Fruit fly (Drosophila melanogaster): ENCODE results near the gene CG33673.

Gene CG33673

DNA sequence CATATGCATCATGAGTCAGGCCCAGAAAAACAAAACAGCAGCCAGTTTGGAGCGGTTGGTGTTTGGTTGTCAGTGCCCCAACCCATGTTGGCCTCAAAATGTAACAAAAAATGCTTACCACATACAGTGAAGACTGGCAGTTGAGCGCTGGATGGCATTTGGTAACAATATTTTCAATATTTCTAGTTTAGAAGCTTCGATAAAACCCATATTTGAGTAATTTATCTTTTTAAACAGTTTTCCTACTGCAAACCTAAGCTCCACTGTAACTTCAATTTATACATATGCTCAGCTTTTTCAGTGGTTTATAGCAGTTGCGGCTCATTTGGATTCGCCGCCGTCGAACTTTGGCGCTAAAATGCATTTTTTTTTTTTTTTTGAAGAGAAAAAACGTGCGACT is 30.1 kb downstream of the CG33673 start (continued):
- TF ChIP-seq CG11093 (GFP tag; IDR thresholded peaks at IDR 0.05): peak; percentile 60; the same call in 1 of the 3 replicates
- TF ChIP-seq ci (GFP tag; IDR thresholded peaks at IDR 0.05): peak; percentile 89
- TF ChIP-seq CG13624 (GFP tag; optimal IDR thresholded peaks at IDR 0.05): no peak
- no peak; the same call in 1 of the 2 replicates for TF ChIP-seq CG9215 (GFP tag; IDR thresholded peaks at IDR 0.05)
- no peak for TF ChIP-seq CG42726 (GFP tag; IDR thresholded peaks at IDR 0.05; ENCODE audit: partially characterized antibody)
- TF ChIP-seq zfh1 (GFP tag; IDR thresholded peaks at IDR 0.05): peak; percentile 71
- peak; percentile 43 for TF ChIP-seq oc (tag; optimal IDR thresholded peaks at IDR 0.05)
- TF ChIP-seq nerfin-2 (GFP tag; IDR thresholded peaks at IDR 0.05; ENCODE audit: partially characterized antibody): no peak
- peak; percentile 70 for TF ChIP-seq CG10366 (GFP tag; IDR thresholded peaks at IDR 0.05)
- TF ChIP-seq pho (GFP tag; optimal IDR thresholded peaks at IDR 0.05): no peak
- no peak for TF ChIP-seq CG17912 (GFP tag; optimal IDR thresholded peaks at IDR 0.05)
- TF ChIP-seq esg (GFP tag; conservative IDR thresholded peaks at IDR 0.05): peak; percentile 58
- TF ChIP-seq bowl (GFP tag; IDR thresholded peaks at IDR 0.05): 0 out of 2 replicates have a peak, but pooled peaks have one; percentile 51
- peak; percentile 73 for TF ChIP-seq sisA (GFP tag; IDR thresholded peaks at IDR 0.05)
- TF ChIP-seq PHDP (tag; optimal IDR thresholded peaks at IDR 0.05): peak; percentile 43
- no peak for TF ChIP-seq disco-r (GFP tag; optimal IDR thresholded peaks at IDR 0.05)
- no peak for TF ChIP-seq kay (GFP tag; optimal IDR thresholded peaks at IDR 0.05)
- peak; percentile 41; the same call in 1 of the 3 replicates for TF ChIP-seq sr (GFP tag; IDR thresholded peaks at IDR 0.05)
- TF ChIP-seq CG3726 (GFP tag; IDR thresholded peaks at IDR 0.05): peak; percentile 56; the same call in 1 of the 3 replicates
- no peak for TF ChIP-seq Side (GFP tag; optimal IDR thresholded peaks at IDR 0.05)
- no peak for TF ChIP-seq Six4 (GFP tag; optimal IDR thresholded peaks at IDR 0.05)
- no peak for TF ChIP-seq br (optimal IDR thresholded peaks at IDR 0.05)
- TF ChIP-seq CG14050 (GFP tag; IDR thresholded peaks at IDR 0.05): peak; percentile 26; the same call in 1 of the 3 replicates
- TF ChIP-seq CG14441 (GFP tag; IDR thresholded peaks at IDR 0.05): peak; percentile 70
- TF ChIP-seq CG10979 (tag; optimal IDR thresholded peaks at IDR 0.05): peak; percentile 40
- no peak for TF ChIP-seq C15 (GFP tag; IDR thresholded peaks at IDR 0.05)
- peak; percentile 8 for TF ChIP-seq CG10654 (GFP tag; optimal IDR thresholded peaks at IDR 0.05)
- peak; percentile 22 for TF ChIP-seq bcd (GFP tag; optimal IDR thresholded peaks at IDR 0.05)
- peak; percentile 70 for TF ChIP-seq CG6689 (GFP tag; IDR thresholded peaks at IDR 0.05)
- TF ChIP-seq tna (GFP tag; IDR thresholded peaks at IDR 0.05; ENCODE audit: partially characterized antibody): no peak
- peak; percentile 34; the same call in 1 of the 2 replicates for TF ChIP-seq peb (GFP tag; IDR thresholded peaks at IDR 0.05)
- no peak for TF ChIP-seq gfzf (GFP tag; optimal IDR thresholded peaks at IDR 0.05)
- peak in 1 of 2 experiments; percentile 3 for TF ChIP-seq chif (GFP tag; optimal IDR thresholded peaks at IDR 0.05)
- TF ChIP-seq Dip2 (GFP tag; IDR thresholded peaks at IDR 0.05): no peak
- TF ChIP-seq bbx (GFP tag; IDR thresholded peaks at IDR 0.05; ENCODE audit: partially characterized antibody): no peak
- TF ChIP-seq nmo (GFP tag; optimal IDR thresholded peaks at IDR 0.05): peak; percentile 49
- no peak for TF ChIP-seq CG12299 (tag; optimal IDR thresholded peaks at IDR 0.05)
- no peak for TF ChIP-seq CG14014 (GFP tag; IDR thresholded peaks at IDR 0.05)
- TF ChIP-seq trem (tag; optimal IDR thresholded peaks at IDR 0.05): no peak
- TF ChIP-seq CG8388 (GFP tag; optimal IDR thresholded peaks at IDR 0.05): peak; percentile 2
- TF ChIP-seq ash1 (GFP tag; optimal IDR thresholded peaks at IDR 0.05): no peak
- TF ChIP-seq wor (GFP tag; IDR thresholded peaks at IDR 0.05): peak; percentile 36
- TF ChIP-seq vfl (GFP tag; optimal IDR thresholded peaks at IDR 0.05): no peak
- TF ChIP-seq Xbp1 (GFP tag; optimal IDR thresholded peaks at IDR 0.05): peak; percentile 35
- TF ChIP-seq Doc2 (GFP tag; IDR thresholded peaks at IDR 0.05): 0 out of 2 replicates have a peak, but pooled peaks have one; percentile 16
- peak; percentile 92 for TF ChIP-seq Drgx (GFP tag; IDR thresholded peaks at IDR 0.05)
- TF ChIP-seq sens (GFP tag): peak; percentile 85
- peak; percentile 66 for TF ChIP-seq ase (GFP tag; IDR thresholded peaks at IDR 0.05)
- no peak for TF ChIP-seq sc (optimal IDR thresholded peaks at IDR 0.05)
- TF ChIP-seq sc (GFP tag; optimal IDR thresholded peaks at IDR 0.05): peak; percentile 20
- no peak for TF ChIP-seq D (optimal IDR thresholded peaks at IDR 0.05)
- TF ChIP-seq D (GFP tag; optimal IDR thresholded peaks at IDR 0.05): peak; percentile 12
- peak; percentile 0 for TF ChIP-seq CG12659 (GFP tag; optimal IDR thresholded peaks at IDR 0.05)
